Fruit fly (Drosophila melanogaster): ENCODE data around the gene Arpc3B.

Arpc3B gene

dm6 chrX:17123545-17124203 is 18.0 kb upstream of the Arpc3B start (continued):
- 0 out of 2 replicates have a peak, but pooled peaks have one; percentile 21 for TF ChIP-seq danr (GFP tag; IDR thresholded peaks at IDR 0.05)

- TF ChIP-seq CG5953 (GFP tag; IDR thresholded peaks at IDR 0.05) (no peak), MTF-1 (GFP tag; optimal IDR thresholded peaks at IDR 0.05; ENCODE audit: borderline replicate concordance) (no peak), lola (GFP tag; optimal IDR thresholded peaks at IDR 0.05) (no peak), en (GFP tag; optimal IDR thresholded peaks at IDR 0.05) (no peak), CG8944 (GFP tag; optimal IDR thresholded peaks at IDR 0.05) (no peak), vvl (GFP tag; IDR thresholded peaks at IDR 0.05) (no peak), Dp (GFP tag; optimal IDR thresholded peaks at IDR 0.05) (no peak), gro (GFP tag; optimal IDR thresholded peaks at IDR 0.05) (no peak), Med (GFP tag) (no peak), Hr3 (GFP tag; optimal IDR thresholded peaks at IDR 0.05) (no peak), CG12299 (tag; optimal IDR thresholded peaks at IDR 0.05) (no peak), CG11560 (tag; IDR thresholded peaks at IDR 0.05) (no peak), CG14441 (GFP tag; IDR thresholded peaks at IDR 0.05) (no peak), sug (tag; optimal IDR thresholded peaks at IDR 0.05) (peak; percentile 49), pzg (GFP tag; optimal IDR thresholded peaks at IDR 0.05) (no peak), CG4617 (GFP tag; optimal IDR thresholded peaks at IDR 0.05; ENCODE audit: borderline replicate concordance) (no peak), CG33557 (GFP tag; optimal IDR thresholded peaks at IDR 0.05) (peak; percentile 6), CG12659 (GFP tag; optimal IDR thresholded peaks at IDR 0.05) (no peak), CG12942 (GFP tag; optimal IDR thresholded peaks at IDR 0.05) (no peak), twi (tag; optimal IDR thresholded peaks at IDR 0.05) (no peak), ro (GFP tag; IDR thresholded peaks at IDR 0.05) (no peak), CG2120 (GFP tag; optimal IDR thresholded peaks at IDR 0.05) (no peak), Atf3 (GFP tag; optimal IDR thresholded peaks at IDR 0.05) (no peak), hb (GFP tag; IDR thresholded peaks at IDR 0.05; ENCODE audit: partially characterized antibody) (no peak), wdn (GFP tag; IDR thresholded peaks at IDR 0.05) (no peak), jumu (GFP tag; optimal IDR thresholded peaks at IDR 0.05) (no peak), PHDP (tag; optimal IDR thresholded peaks at IDR 0.05) (no peak), CG17829 (tag; optimal IDR thresholded peaks at IDR 0.05) (no peak), Sry-β (GFP tag; optimal IDR thresholded peaks at IDR 0.05) (no peak), sqz (GFP tag; optimal IDR thresholded peaks at IDR 0.05) (no peak), cwo (GFP tag; optimal IDR thresholded peaks at IDR 0.05) (no peak), pita (GFP tag; optimal IDR thresholded peaks at IDR 0.05) (no peak), CG9437 (GFP tag; optimal IDR thresholded peaks at IDR 0.05) (no peak), Hr51 (GFP tag; optimal IDR thresholded peaks at IDR 0.05) (no peak), NfI (GFP tag; optimal IDR thresholded peaks at IDR 0.05) (no peak), lab (GFP tag; optimal IDR thresholded peaks at IDR 0.05) (peak; percentile 37), slbo (GFP tag; IDR thresholded peaks at IDR 0.05) (no peak), dati (GFP tag; IDR thresholded peaks at IDR 0.05) (no peak), CG10274 (GFP tag; optimal IDR thresholded peaks at IDR 0.05) (no peak), fd102C (GFP tag; optimal IDR thresholded peaks at IDR 0.05) (no peak), Rfx (GFP tag; IDR thresholded peaks at IDR 0.05) (no peak), CG12391 (tag; optimal IDR thresholded peaks at IDR 0.05) (no peak), sima (GFP tag; optimal IDR thresholded peaks at IDR 0.05) (no peak), CoRest (tag; optimal IDR thresholded peaks at IDR 0.05) (no peak), CG14965 (GFP tag; optimal IDR thresholded peaks at IDR 0.05; ENCODE audit: borderline replicate concordance) (no peak)
Measured at dm6 chrX:17122425-17123094, 16.9 kb upstream of the Arpc3B start.

All from whole organism, embryonic.